Fruit fly (Drosophila melanogaster): ENCODE data around the gene CG33772.

DNA sequence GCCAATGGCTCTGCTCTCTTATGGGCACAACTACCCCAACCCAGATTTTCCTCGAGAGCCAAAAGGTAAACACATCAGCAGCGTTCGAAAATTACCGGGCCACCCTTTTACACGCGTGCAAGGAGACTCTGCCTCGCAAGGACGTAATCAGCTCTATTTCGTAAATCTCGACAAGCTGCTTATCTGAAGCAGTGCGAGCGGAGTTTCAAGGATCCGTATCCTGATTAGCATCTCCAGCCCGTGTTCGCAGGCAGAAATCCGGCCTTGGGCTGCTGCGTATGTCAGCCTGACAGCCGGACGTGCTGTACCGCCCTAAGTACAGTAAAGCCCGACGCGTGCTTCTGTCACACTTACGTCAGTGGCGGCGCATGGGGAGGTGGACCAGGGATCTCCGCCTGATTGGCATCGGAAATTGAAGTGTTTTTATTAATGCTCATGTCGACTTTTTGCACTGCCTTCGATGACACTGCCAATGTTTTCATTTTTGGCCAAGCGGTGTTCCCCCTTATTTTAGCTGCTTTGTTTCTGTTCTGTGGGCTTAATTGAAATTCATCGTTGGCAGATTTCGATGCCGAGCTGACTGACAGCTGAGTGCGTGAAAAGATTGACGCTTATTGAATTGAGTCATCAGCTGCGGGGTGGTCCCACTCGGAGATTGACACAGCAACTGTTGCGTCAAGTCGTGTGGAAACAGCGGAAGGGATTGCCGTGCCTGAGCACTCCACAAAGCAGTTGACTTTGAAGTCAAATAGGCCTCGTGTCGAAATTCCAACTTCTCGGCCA lies 46.5 kb downstream of the CG33772 start, which contains the start of gene ND-B14.5AL:
- TF ChIP-seq psq (GFP tag; optimal IDR thresholded peaks at IDR 0.05), result no peak
- no peak for TF ChIP-seq foxo (GFP tag; optimal IDR thresholded peaks at IDR 0.05)
- TF ChIP-seq sv (GFP tag; optimal IDR thresholded peaks at IDR 0.05), result no peak
- TF ChIP-seq lola (GFP tag; optimal IDR thresholded peaks at IDR 0.05), result no peak
- TF ChIP-seq Hr83 (GFP tag; optimal IDR thresholded peaks at IDR 0.05; ENCODE audit: poor library complexity, severe bottlenecking), result no peak
- TF ChIP-seq ey (GFP tag; optimal IDR thresholded peaks at IDR 0.05), result no peak
- TF ChIP-seq fru (GFP tag; optimal IDR thresholded peaks at IDR 0.05), result no peak
- TF ChIP-seq Myc (optimal IDR thresholded peaks at IDR 0.05), result no peak
- TF ChIP-seq pan (optimal IDR thresholded peaks at IDR 0.05), result no peak
- TF ChIP-seq Sp1 (GFP tag; optimal IDR thresholded peaks at IDR 0.05), result no peak
- no peak for TF ChIP-seq sage (GFP tag; optimal IDR thresholded peaks at IDR 0.05)
- TF ChIP-seq Rel (GFP tag; optimal IDR thresholded peaks at IDR 0.05), result no peak
- no peak for TF ChIP-seq Rel (tag; optimal IDR thresholded peaks at IDR 0.05)
